Worm (Caenorhabditis elegans) whole organism, mixed stage, embryonic: ENCODE results near the gene D2023.3.

ENCODE experiments used
- M03D4.4 ChIP-seq: sonication (generic microtip); optimal IDR thresholded peaks from 2 replicates; lab custom pipeline; 2017; ENCODE audit warnings: mild to moderate bottlenecking, missing genetic modification characterization, missing compliant biosample characterization
- bed-3 ChIP-seq: fragments of 200-800 bp; sonication (Bioruptor generic); optimal IDR thresholded peaks from 3 replicates; lab custom pipeline; 2018; ENCODE audit warnings: mild to moderate bottlenecking, missing genetic modification characterization, moderate library complexity, missing compliant biosample characterization
- blmp-1 ChIP-seq: fragments of 150-350 bp; optimal IDR thresholded peaks from 2 replicates; lab custom pipeline; 2014; ENCODE audit warnings: missing biosample characterization, missing genetic modification characterization
- ceh-39 ChIP-seq: fragments of 150-350 bp; optimal IDR thresholded peaks from 2 replicates; lab custom pipeline; 2014; ENCODE audit warnings: missing biosample characterization, missing genetic modification characterization
- ceh-43 ChIP-seq: fragments of 200-800 bp; sonication (Bioruptor generic); optimal IDR thresholded peaks from 2 replicates; lab custom pipeline; 2018; ENCODE audit warnings: mild to moderate bottlenecking, missing genetic modification characterization, moderate library complexity, missing compliant biosample characterization
- ceh-83 ChIP-seq: fragments of 200-800 bp; sonication (Bioruptor generic); optimal IDR thresholded peaks from 2 replicates; lab custom pipeline; 2018; ENCODE audit warnings: mild to moderate bottlenecking, missing genetic modification characterization, missing compliant biosample characterization
- ces-1 ChIP-seq: fragments of 150-350 bp; optimal IDR thresholded peaks from 2 replicates; lab custom pipeline; 2014; ENCODE audit warnings: missing biosample characterization, missing genetic modification reagents, missing genetic modification characterization
- cnd-1 ChIP-seq: fragments of 200-800 bp; sonication (Bioruptor generic); optimal IDR thresholded peaks from 2 replicates; lab custom pipeline; 2018; ENCODE audit warnings: mild to moderate bottlenecking, missing genetic modification characterization, missing compliant biosample characterization
- drap-1 ChIP-seq: fragments of 200-800 bp; sonication (Bioruptor generic); optimal IDR thresholded peaks from 3 replicates; lab custom pipeline; 2018; ENCODE audit warnings: mild to moderate bottlenecking, missing genetic modification characterization, missing compliant biosample characterization
- elt-1 ChIP-seq: sonication (generic microtip); optimal IDR thresholded peaks from 2 replicates; lab custom pipeline; 2017; ENCODE audit warnings: missing genetic modification characterization, mild to moderate bottlenecking, missing compliant biosample characterization, antibody characterized with exemption, moderate library complexity, borderline replicate concordance; ENCODE audit not compliant: insufficient read depth
- elt-3 ChIP-seq: fragments of 150-350 bp; optimal IDR thresholded peaks from 2 replicates; lab custom pipeline; 2014; ENCODE audit warnings: missing biosample characterization, missing genetic modification characterization
- flh-1 ChIP-seq: fragments of 200-800 bp; sonication (Bioruptor generic); optimal IDR thresholded peaks from 2 replicates; lab custom pipeline; 2018; ENCODE audit warnings: mild to moderate bottlenecking, missing genetic modification characterization, moderate library complexity, missing compliant biosample characterization
- ham-2 ChIP-seq: fragments of 200-800 bp; sonication (Bioruptor generic); optimal IDR thresholded peaks from 2 replicates; lab custom pipeline; 2018; ENCODE audit warnings: mild to moderate bottlenecking, missing genetic modification characterization, missing compliant biosample characterization
- hlh-1 ChIP-seq: fragments of 150-350 bp; optimal IDR thresholded peaks from 2 replicates; lab custom pipeline; 2014; ENCODE audit warnings: missing biosample characterization, missing genetic modification reagents, missing genetic modification characterization
- lin-13 ChIP-seq: fragments of 150-350 bp; optimal IDR thresholded peaks from 2 replicates; lab custom pipeline; 2014; ENCODE audit warnings: missing biosample characterization, missing genetic modification characterization
- lin-32 ChIP-seq: fragments of 200-800 bp; sonication (Bioruptor generic); optimal IDR thresholded peaks from 2 replicates; lab custom pipeline; 2018; ENCODE audit warnings: mild to moderate bottlenecking, missing genetic modification characterization, missing compliant biosample characterization
- lsy-2 ChIP-seq: fragments of 150-350 bp; optimal IDR thresholded peaks from 2 replicates; lab custom pipeline; 2014; ENCODE audit warnings: missing biosample characterization, missing genetic modification characterization
- mab-5 ChIP-seq: fragments of 150-350 bp; optimal IDR thresholded peaks from 2 replicates; lab custom pipeline; 2014; ENCODE audit warnings: missing biosample characterization, missing genetic modification characterization
- mep-1 ChIP-seq: fragments of 150-350 bp; optimal IDR thresholded peaks from 2 replicates; lab custom pipeline; 2017; ENCODE audit warnings: missing biosample characterization, missing genetic modification reagents, missing genetic modification characterization, inconsistent platforms
- mls-2 ChIP-seq: sonication (generic microtip); optimal IDR thresholded peaks from 2 replicates; lab custom pipeline; 2016; ENCODE audit warnings: mild to moderate bottlenecking, missing genetic modification characterization, moderate library complexity, missing compliant biosample characterization
- nhr-12 ChIP-seq: fragments of 150-350 bp; optimal IDR thresholded peaks from 2 replicates; lab custom pipeline; 2014; ENCODE audit warnings: missing biosample characterization, missing genetic modification characterization
- nhr-2 ChIP-seq: fragments of 150-350 bp; optimal IDR thresholded peaks from 2 replicates; lab custom pipeline; 2014; ENCODE audit warnings: missing biosample characterization, missing genetic modification characterization
- nhr-237 ChIP-seq: fragments of 150-350 bp; optimal IDR thresholded peaks from 2 replicates; lab custom pipeline; 2014; ENCODE audit warnings: missing biosample characterization, missing genetic modification characterization
- nhr-28 ChIP-seq: fragments of 150-350 bp; optimal IDR thresholded peaks from 2 replicates; lab custom pipeline; 2014; ENCODE audit warnings: missing biosample characterization, missing genetic modification characterization
- nhr-76 ChIP-seq: sonication (generic microtip); optimal IDR thresholded peaks from 2 replicates; lab custom pipeline; 2017; ENCODE audit warnings: missing biosample characterization, missing genetic modification characterization
- pha-4 ChIP-seq: fragments of 150-350 bp; optimal IDR thresholded peaks from 2 replicates; lab custom pipeline; 2018; ENCODE audit warnings: missing biosample characterization, missing genetic modification reagents, missing genetic modification characterization
- sem-2 ChIP-seq: fragments of 200-800 bp; sonication (Bioruptor generic); optimal IDR thresholded peaks from 2 replicates; lab custom pipeline; 2018; ENCODE audit warnings: mild to moderate bottlenecking, missing genetic modification characterization, missing compliant biosample characterization
- snpc-4 ChIP-seq: fragments of 150-350 bp; optimal IDR thresholded peaks from 2 replicates; lab custom pipeline; 2014; ENCODE audit warnings: missing biosample characterization, missing genetic modification characterization
- sptf-1 ChIP-seq: sonication (generic microtip); optimal IDR thresholded peaks from 2 replicates; lab custom pipeline; 2017; ENCODE audit warnings: mild to moderate bottlenecking, missing genetic modification characterization, moderate library complexity, missing compliant biosample characterization
- tbx-8 ChIP-seq: fragments of 200-800 bp; sonication (Bioruptor generic); optimal IDR thresholded peaks from 2 replicates; lab custom pipeline; 2018; ENCODE audit warnings: mild to moderate bottlenecking, missing genetic modification characterization, moderate library complexity, missing compliant biosample characterization
- unc-120 ChIP-seq: sonication (generic microtip); optimal IDR thresholded peaks from 2 replicates; lab custom pipeline; 2017; ENCODE audit warnings: missing genetic modification characterization, missing compliant biosample characterization; ENCODE audit not compliant: poor library complexity, severe bottlenecking
- unc-39 ChIP-seq: fragments of 150-350 bp; optimal IDR thresholded peaks from 2 replicates; lab custom pipeline; 2014; ENCODE audit warnings: missing biosample characterization, missing genetic modification characterization
- unc-62 ChIP-seq: fragments of 150-350 bp; optimal IDR thresholded peaks from 2 replicates; lab custom pipeline; 2014; ENCODE audit warnings: missing biosample characterization, missing genetic modification reagents, missing genetic modification characterization
- zip-8 ChIP-seq: fragments of 150-350 bp; optimal IDR thresholded peaks from 2 replicates; lab custom pipeline; 2014; ENCODE audit warnings: missing biosample characterization, missing genetic modification characterization
- ztf-11 ChIP-seq: fragments of 150-350 bp; optimal IDR thresholded peaks from 2 replicates; lab custom pipeline; 2014; ENCODE audit warnings: missing biosample characterization, missing genetic modification characterization

The D2023.3 gene

DNA sequence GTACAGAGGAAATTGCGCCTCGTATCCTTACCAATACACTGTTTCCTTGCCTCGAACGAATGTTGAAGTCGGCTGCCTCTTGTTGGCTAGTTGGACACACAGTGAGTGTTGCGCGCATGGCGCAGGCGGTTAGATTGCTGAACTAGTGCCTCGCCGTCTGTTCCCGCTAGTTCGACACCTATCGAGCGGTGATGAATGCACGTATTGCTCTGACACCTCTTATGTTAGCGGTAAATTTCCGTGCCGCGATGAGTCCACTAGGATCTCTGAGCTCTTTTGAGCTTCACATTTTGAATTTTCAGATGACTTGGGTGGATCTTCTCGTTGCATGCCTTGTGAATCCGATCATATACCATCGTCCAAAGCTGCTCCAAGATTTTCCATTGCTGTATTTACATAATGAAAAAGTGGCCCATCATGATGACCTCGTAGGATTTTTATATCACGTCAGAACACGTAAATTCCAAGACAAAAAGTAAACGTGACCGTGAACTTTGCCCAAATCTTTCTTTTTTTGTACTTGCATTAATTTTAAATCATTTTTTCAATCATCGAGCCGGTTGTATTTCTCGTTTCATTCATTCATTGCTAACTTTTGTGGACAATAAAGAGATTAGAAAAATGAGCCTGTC is 28.9 kb downstream of the D2023.3 start, which contains the start of gene F55A11.11:
Gene F55A11.11 (plus strand): TSS at position 341 of the 632 bp plus-strand sequence.
- peak; percentile 91 for TF ChIP-seq bed-3
- TF ChIP-seq mls-2 (tag; lab: Kevin White, UChicago) = peak; percentile 98
- TF ChIP-seq sptf-1 = peak; percentile 98
- TF ChIP-seq mep-1 (tag; lab: Kevin White, UChicago) = peak; percentile 57
- peak; percentile 28 for TF ChIP-seq ceh-39 (tag; lab: Kevin White, UChicago)
- TF ChIP-seq ztf-11 (tag; lab: Kevin White, UChicago) = peak; percentile 60
- peak; percentile 28 for TF ChIP-seq lsy-2 (tag; lab: Kevin White, UChicago)
- TF ChIP-seq lin-32 (GFP tag; lab: Kevin White, UChicago) = peak; percentile 96
- peak; percentile 52 for TF ChIP-seq unc-39 (tag; lab: Kevin White, UChicago)
- peak; percentile 60 for TF ChIP-seq hlh-1 (tag; lab: Kevin White, UChicago)
- peak; percentile 94 for TF ChIP-seq sem-2 (GFP tag; lab: Kevin White, UChicago)
- TF ChIP-seq blmp-1 (tag; lab: Kevin White, UChicago) = no peak
- TF ChIP-seq nhr-28 (tag; lab: Kevin White, UChicago) = peak; percentile 46
- peak; percentile 97 for TF ChIP-seq M03D4.4 (tag; lab: Kevin White, UChicago)
- peak; percentile 90 for TF ChIP-seq flh-1 (GFP tag; lab: Kevin White, UChicago)
- peak; percentile 83 for TF ChIP-seq lin-13 (tag; lab: Kevin White, UChicago)
- TF ChIP-seq mab-5 (tag; lab: Kevin White, UChicago) = no peak
- TF ChIP-seq snpc-4 = no peak
- TF ChIP-seq nhr-76 (tag; lab: Kevin White, UChicago) = no peak
- TF ChIP-seq ceh-83 (GFP tag; lab: Kevin White, UChicago) = peak; percentile 97
- peak; percentile 97 for TF ChIP-seq cnd-1 (tag; lab: Kevin White, UChicago)
- TF ChIP-seq unc-62 (GFP tag; lab: Kevin White, UChicago) = peak; percentile 73
- peak; percentile 85 for TF ChIP-seq nhr-12 (tag; lab: Kevin White, UChicago)
- peak; percentile 98 for TF ChIP-seq ham-2 (GFP tag; lab: Kevin White, UChicago)
- TF ChIP-seq ces-1 = no peak
- peak; percentile 92 for TF ChIP-seq pha-4
- peak; percentile 86 for TF ChIP-seq tbx-8 (GFP tag; lab: Kevin White, UChicago)
- no peak for TF ChIP-seq nhr-2 (tag; lab: Kevin White, UChicago)
- TF ChIP-seq nhr-237 = peak; percentile 41
- peak; percentile 99 for TF ChIP-seq drap-1 (GFP tag; lab: Kevin White, UChicago)
- peak; percentile 92 for TF ChIP-seq ceh-43
- TF ChIP-seq elt-1 (tag; lab: Kevin White, UChicago) = peak; percentile 17
- TF ChIP-seq zip-8 = no peak
- TF ChIP-seq elt-3 (tag; lab: Kevin White, UChicago) = no peak
- TF ChIP-seq unc-120 (tag; lab: Kevin White, UChicago) = peak; percentile 95
- TF ChIP-seq, all 35 proteins: peak for 27

DNA sequence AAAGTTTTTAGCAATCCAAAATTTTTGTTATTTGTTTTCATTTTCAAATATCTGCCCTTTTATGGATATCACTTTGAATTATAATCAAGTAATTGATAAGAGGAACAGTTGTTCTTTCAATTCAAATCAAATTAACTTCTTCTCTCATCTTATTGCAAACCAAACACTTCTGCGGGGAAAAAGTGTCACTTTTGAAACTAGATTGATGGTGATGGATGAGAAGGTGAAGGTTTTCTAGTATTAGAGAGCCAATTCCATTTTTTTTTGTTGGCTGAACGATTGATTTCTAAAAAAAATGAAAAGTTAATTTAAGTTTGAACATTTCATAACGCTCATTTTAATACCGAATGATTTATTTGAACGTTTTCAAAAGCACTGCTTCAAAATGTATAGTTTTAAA is 32.0 kb downstream of the D2023.3 start:
- TF ChIP-seq unc-62 (GFP tag; lab: Kevin White, UChicago) (peak; percentile 74), pha-4 (no peak)

DNA sequence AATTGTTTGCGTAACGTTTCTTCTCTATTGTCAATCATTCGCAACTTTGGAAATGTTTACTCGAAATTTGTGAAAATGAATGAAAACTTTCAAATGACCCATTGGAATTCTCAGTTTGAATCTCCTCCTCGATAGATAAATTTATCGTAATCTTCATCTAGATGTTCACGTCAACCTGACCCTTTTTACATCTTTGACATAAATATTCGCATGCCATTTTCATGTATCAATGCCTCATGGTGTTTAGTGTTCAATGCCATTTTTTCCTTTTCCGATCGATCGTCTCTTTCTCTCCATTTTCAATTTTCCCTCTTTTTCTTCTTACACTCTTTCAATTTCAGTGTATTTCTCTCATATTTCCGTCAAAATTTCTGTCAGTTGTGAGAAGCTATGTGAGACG is 32.5 kb downstream of the D2023.3 start:
- TF ChIP-seq drap-1 (GFP tag; lab: Kevin White, UChicago) = no peak
- peak; percentile 33 for TF ChIP-seq elt-1 (tag; lab: Kevin White, UChicago)

DNA sequence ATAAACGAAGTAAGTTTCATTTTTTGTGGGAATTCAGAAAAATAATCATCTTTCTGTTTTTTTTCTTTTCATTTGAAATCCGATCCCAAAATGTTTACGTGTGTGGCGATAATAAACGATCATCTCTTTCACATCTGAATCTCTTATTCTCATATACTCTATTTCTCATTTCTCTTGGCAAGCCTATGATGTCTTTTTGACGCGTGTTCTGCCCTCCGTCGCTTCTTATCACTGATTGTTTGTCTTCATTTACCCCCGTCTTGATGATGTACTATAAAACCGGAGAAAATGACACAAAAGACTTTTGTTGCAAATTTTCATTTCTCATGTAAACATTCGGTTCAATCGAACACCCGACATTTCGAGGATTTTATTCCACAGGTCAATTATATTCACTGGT is 34.0 kb downstream of the D2023.3 start:
- TF ChIP-seq unc-62 (GFP tag; lab: Kevin White, UChicago) (no peak), unc-120 (tag; lab: Kevin White, UChicago) (peak; percentile 51), mls-2 (tag; lab: Kevin White, UChicago) (no peak)
